Worm (Caenorhabditis elegans) whole organism, late embryonic: ENCODE measurements around the gene hmgr-1.
A peak's percentile ranks its signal among the peaks of the same experiment; 100 is the strongest.

Experiments
- K09A11.1 ChIP-seq: sonication (generic microtip); optimal IDR thresholded peaks from 2 replicates; lab custom pipeline; 2017; ENCODE audit warnings: antibody characterized with exemption, mild to moderate bottlenecking, missing genetic modification characterization, missing compliant biosample characterization; ENCODE audit not compliant: insufficient read depth
- T23F11.4 ChIP-seq: fragments of 200-800 bp; sonication (Bioruptor generic); optimal IDR thresholded peaks from 2 replicates; lab custom pipeline; 2018; ENCODE audit warnings: mild to moderate bottlenecking, missing genetic modification characterization, missing compliant biosample characterization
- Y22D7AL.16 ChIP-seq: sonication (generic microtip); optimal IDR thresholded peaks from 2 replicates; lab custom pipeline; 2016; ENCODE audit warnings: missing genetic modification characterization, missing compliant biosample characterization
- ahr-1 ChIP-seq: sonication (generic microtip); optimal IDR thresholded peaks from 2 replicates; lab custom pipeline; 2016; ENCODE audit warnings: missing genetic modification characterization, missing compliant biosample characterization
- ceh-14 ChIP-seq: sonication (generic microtip); optimal IDR thresholded peaks from 2 replicates; lab custom pipeline; 2016; ENCODE audit warnings: missing genotype, missing genetic modification characterization, missing compliant biosample characterization
- ceh-18 ChIP-seq: sonication (generic microtip); optimal IDR thresholded peaks from 2 replicates; lab custom pipeline; 2016; ENCODE audit warnings: missing genetic modification characterization, missing compliant biosample characterization
- ceh-19 ChIP-seq: fragments of 200-800 bp; sonication (Bioruptor generic); optimal IDR thresholded peaks from 2 replicates; lab custom pipeline; 2018; ENCODE audit warnings: mild to moderate bottlenecking, missing genetic modification characterization, missing compliant biosample characterization
- ceh-30 ChIP-seq: fragments of 150-350 bp; optimal IDR thresholded peaks from 2 replicates; lab custom pipeline; 2014; ENCODE audit warnings: missing biosample characterization, missing genetic modification characterization
- ceh-31 ChIP-seq: sonication (generic microtip); optimal IDR thresholded peaks from 2 replicates; lab custom pipeline; 2016; ENCODE audit warnings: missing genetic modification characterization, missing compliant biosample characterization
- ceh-34 ChIP-seq: sonication (generic microtip); optimal IDR thresholded peaks from 2 replicates; lab custom pipeline; 2016; ENCODE audit warnings: mild to moderate bottlenecking, missing genetic modification characterization, missing compliant biosample characterization
- ceh-48 ChIP-seq: sonication (generic microtip); optimal IDR thresholded peaks from 2 replicates; lab custom pipeline; 2016; ENCODE audit warnings: missing genetic modification characterization, inconsistent platforms, missing compliant biosample characterization
- ceh-9 ChIP-seq: sonication (generic microtip); optimal IDR thresholded peaks from 2 replicates; lab custom pipeline; 2016; ENCODE audit warnings: mild to moderate bottlenecking, missing genetic modification characterization, inconsistent platforms, missing compliant biosample characterization
- che-1 ChIP-seq: sonication (generic microtip); optimal IDR thresholded peaks from 2 replicates; lab custom pipeline; 2016; ENCODE audit warnings: mild to moderate bottlenecking, missing genetic modification characterization, missing compliant biosample characterization
- dmd-4 ChIP-seq: sonication (generic microtip); optimal IDR thresholded peaks from 2 replicates; lab custom pipeline; 2016; ENCODE audit warnings: borderline replicate concordance, missing genetic modification characterization, missing compliant biosample characterization
- dve-1 ChIP-seq: sonication (generic microtip); optimal IDR thresholded peaks from 2 replicates; lab custom pipeline; 2017; ENCODE audit warnings: antibody characterized with exemption, mild to moderate bottlenecking, missing genetic modification characterization, missing compliant biosample characterization
- elt-2 ChIP-seq: sonication (generic microtip); optimal IDR thresholded peaks from 2 replicates; lab custom pipeline; 2016; ENCODE audit warnings: missing genetic modification reagents, missing genetic modification characterization, missing compliant biosample characterization
- eyg-1 ChIP-seq: sonication (generic microtip); optimal IDR thresholded peaks from 2 replicates; lab custom pipeline; 2016; ENCODE audit warnings: missing genotype, missing genetic modification characterization, missing compliant biosample characterization
- fax-1 ChIP-seq: sonication (generic microtip); optimal IDR thresholded peaks from 2 replicates; lab custom pipeline; 2016; ENCODE audit warnings: missing genotype, missing genetic modification characterization, missing compliant biosample characterization
- gmeb-2 ChIP-seq: sonication (generic microtip); optimal IDR thresholded peaks from 2 replicates; lab custom pipeline; 2016; ENCODE audit warnings: missing genetic modification characterization, inconsistent platforms, missing compliant biosample characterization
- hlh-13 ChIP-seq: fragments of 200-800 bp; sonication (Bioruptor generic); optimal IDR thresholded peaks from 2 replicates; lab custom pipeline; 2018; ENCODE audit warnings: mild to moderate bottlenecking, missing genetic modification characterization, missing compliant biosample characterization
- hlh-30 ChIP-seq: sonication (generic microtip); optimal IDR thresholded peaks from 2 replicates; lab custom pipeline; 2017; ENCODE audit warnings: antibody characterized with exemption, missing genetic modification characterization, missing compliant biosample characterization; ENCODE audit not compliant: insufficient read depth
- hlh-8 ChIP-seq: sonication (generic microtip); optimal IDR thresholded peaks from 2 replicates; lab custom pipeline; 2016; ENCODE audit warnings: missing genotype, missing genetic modification characterization, missing compliant biosample characterization
- lin-11 ChIP-seq: fragments of 200-800 bp; sonication (Bioruptor generic); optimal IDR thresholded peaks from 2 replicates; lab custom pipeline; 2018; ENCODE audit warnings: mild to moderate bottlenecking, missing genetic modification characterization, missing compliant biosample characterization
- nfya-1 ChIP-seq: sonication (generic microtip); optimal IDR thresholded peaks from 2 replicates; lab custom pipeline; 2017; ENCODE audit warnings: missing genetic modification characterization, mild to moderate bottlenecking, missing compliant biosample characterization, antibody characterized with exemption, moderate library complexity
- odd-2 ChIP-seq: sonication (generic microtip); optimal IDR thresholded peaks from 2 replicates; lab custom pipeline; 2017; ENCODE audit warnings: antibody characterized with exemption, mild to moderate bottlenecking, missing genetic modification characterization, missing compliant biosample characterization
- pag-3 ChIP-seq: sonication (generic microtip); optimal IDR thresholded peaks from 2 replicates; lab custom pipeline; 2016; ENCODE audit warnings: missing compliant biosample characterization, missing genetic modification characterization, borderline replicate concordance
- pat-9 ChIP-seq: fragments of 200-800 bp; sonication (Bioruptor generic); optimal IDR thresholded peaks from 2 replicates; lab custom pipeline; 2018; ENCODE audit warnings: mild to moderate bottlenecking, missing genetic modification characterization, moderate library complexity, missing compliant biosample characterization
- pax-1 ChIP-seq: fragments of 150-350 bp; optimal IDR thresholded peaks from 2 replicates; lab custom pipeline; 2014; ENCODE audit warnings: missing biosample characterization, missing genetic modification characterization
- pros-1 ChIP-seq: fragments of 150-350 bp; optimal IDR thresholded peaks from 2 replicates; lab custom pipeline; 2014; ENCODE audit warnings: missing biosample characterization, missing genetic modification reagents, missing genetic modification characterization
- ref-2 ChIP-seq: sonication (generic microtip); optimal IDR thresholded peaks from 2 replicates; lab custom pipeline; 2016; ENCODE audit warnings: missing genetic modification characterization, missing compliant biosample characterization
- rnt-1 ChIP-seq: sonication (generic microtip); optimal IDR thresholded peaks from 2 replicates; lab custom pipeline; 2016; ENCODE audit warnings: missing genetic modification characterization, missing compliant biosample characterization
- sdc-2 ChIP-seq: sonication (generic microtip); optimal IDR thresholded peaks from 2 replicates; lab custom pipeline; 2016; ENCODE audit warnings: missing genotype, missing genetic modification characterization, missing compliant biosample characterization
- tbx-2 ChIP-seq: sonication (generic microtip); optimal IDR thresholded peaks from 2 replicates; lab custom pipeline; 2016; ENCODE audit warnings: missing genetic modification characterization, missing compliant biosample characterization
- tbx-7 ChIP-seq: sonication (generic microtip); optimal IDR thresholded peaks from 2 replicates; lab custom pipeline; 2016; ENCODE audit warnings: missing genotype, missing genetic modification characterization, missing compliant biosample characterization
- unc-3 ChIP-seq, 2 experiments: fragments of 200-800 bp in 1 of 2; sonication (Bioruptor generic) in 1 of 2; sonication (generic microtip) in 1 of 2; conservative IDR thresholded peaks in 1 of 2; optimal IDR thresholded peaks in 1 of 2; 2 replicates each; pipeline versions ENCODE4 v1.3.6 to Lab custom; 2016 to 2022; ENCODE audit warnings: missing compliant biosample characterization in 2 of 2, missing genetic modification characterization in 2 of 2, missing genetic modification reagents in 1 of 2
- unc-42 ChIP-seq: sonication (generic microtip); optimal IDR thresholded peaks from 2 replicates; lab custom pipeline; 2016; ENCODE audit warnings: missing genotype, missing genetic modification characterization, missing compliant biosample characterization
- unc-55 ChIP-seq: sonication (generic microtip); optimal IDR thresholded peaks from 2 replicates; lab custom pipeline; 2017; ENCODE audit warnings: missing biosample characterization, missing genetic modification reagents, missing genetic modification characterization
- ztf-16 ChIP-seq: sonication (generic microtip); optimal IDR thresholded peaks from 2 replicates; lab custom pipeline; 2017; ENCODE audit warnings: missing genetic modification characterization, missing compliant biosample characterization

The hmgr-1 gene

ce11 chrIII:7331671-7332070 is 27.6 kb upstream of the hmgr-1 start:
- TF ChIP-seq nfya-1 (tag; lab: Kevin White, UChicago) (no peak), ceh-34 (tag; lab: Kevin White, UChicago) (no peak), gmeb-2 (tag; lab: Kevin White, UChicago) (no peak), hlh-13 (GFP tag; lab: Kevin White, UChicago) (no peak), dmd-4 (tag; lab: Kevin White, UChicago) (no peak), fax-1 (tag; lab: Kevin White, UChicago) (no peak), ceh-9 (tag; lab: Kevin White, UChicago) (no peak), tbx-7 (no peak), pax-1 (no peak), ceh-30 (tag; lab: Kevin White, UChicago) (no peak), elt-2 (no peak), dve-1 (tag; lab: Kevin White, UChicago) (no peak), Y22D7AL.16 (tag; lab: Kevin White, UChicago) (no peak), unc-3 (GFP tag; conservative IDR thresholded peaks at IDR 0.05; lab: Robert Waterston, UW) (no peak), unc-3 (tag; optimal IDR thresholded peaks at IDR 0.05; lab: Kevin White, UChicago) (no peak), pat-9 (tag; lab: Kevin White, UChicago) (no peak)

- TF ChIP-seq ahr-1 (no peak), ceh-19 (GFP tag; lab: Kevin White, UChicago) (no peak), eyg-1 (no peak), K09A11.1 (tag; lab: Kevin White, UChicago) (no peak), ceh-9 (tag; lab: Kevin White, UChicago) (no peak), odd-2 (tag; lab: Kevin White, UChicago) (no peak), pros-1 (peak; percentile 54), rnt-1 (tag; lab: Kevin White, UChicago) (peak; percentile 32), hlh-30 (tag; lab: Kevin White, UChicago) (peak; percentile 99), ceh-31 (tag; lab: Kevin White, UChicago) (peak; percentile 56), ceh-18 (peak; percentile 93), hlh-8 (tag; lab: Kevin White, UChicago) (peak; percentile 51), lin-11 (tag; lab: Kevin White, UChicago) (no peak), sdc-2 (peak; percentile 2), unc-55 (GFP tag; lab: Kevin White, UChicago) (peak; percentile 89), ztf-16 (tag; lab: Kevin White, UChicago) (no peak), ceh-14 (tag; lab: Kevin White, UChicago) (no peak), pag-3 (no peak), tbx-2 (tag; lab: Kevin White, UChicago) (peak; percentile 57), ref-2 (peak; percentile 37), nfya-1 (tag; lab: Kevin White, UChicago) (peak; percentile 76), ceh-48 (peak; percentile 9)
Observed at ce11 chrIII:7335220-7335619, 24.1 kb upstream of the hmgr-1 start, which contains the start of gene F56C9.10. TSS of gene F56C9.10 (minus strand) at chrIII:7335316.

ce11 chrIII:7336214-7336613 is 23.1 kb upstream of the hmgr-1 start, which contains the start of gene gsp-2:
TSS of gene gsp-2 (plus strand) at chrIII:7336587.
- peak; percentile 24 for TF ChIP-seq elt-2
- no peak for TF ChIP-seq T23F11.4
- no peak for TF ChIP-seq ceh-18
- no peak for TF ChIP-seq rnt-1 (tag; lab: Kevin White, UChicago)
- TF ChIP-seq dve-1 (tag; lab: Kevin White, UChicago) = peak; percentile 16
- no peak for TF ChIP-seq Y22D7AL.16 (tag; lab: Kevin White, UChicago)
- TF ChIP-seq tbx-2 (tag; lab: Kevin White, UChicago) = peak; percentile 20
- peak; percentile 23 for TF ChIP-seq unc-42
- TF ChIP-seq nfya-1 (tag; lab: Kevin White, UChicago) = peak; percentile 74
- peak; percentile 0 for TF ChIP-seq che-1
- TF ChIP-seq ref-2 = peak; percentile 29
- TF ChIP-seq ceh-31 (tag; lab: Kevin White, UChicago) = peak; percentile 35
